Worm (Caenorhabditis elegans): ENCODE measurements around the gene M60.6.

- no peak for TF ChIP-seq jun-1 (tag; optimal IDR thresholded peaks at IDR 0.05)
- no peak for TF ChIP-seq lin-39 (tag; optimal IDR thresholded peaks at IDR 0.05)
- TF ChIP-seq aly-2 (tag; optimal IDR thresholded peaks at IDR 0.05) = no peak
- TF ChIP-seq fos-1 (tag; optimal IDR thresholded peaks at IDR 0.05) = no peak
- no peak for TF ChIP-seq pha-4 (GFP tag; IDR thresholded peaks at IDR 0.05)
- TF ChIP-seq pha-4 (tag; optimal IDR thresholded peaks at IDR 0.05) = no peak
- TF ChIP-seq nhr-77 (tag; optimal IDR thresholded peaks at IDR 0.05) = no peak
Observed at ce11 chrX:8233554-8233953, 18.7 kb downstream of the M60.6 start.
